Worm (Caenorhabditis elegans) whole organism, young adult: ENCODE measurements around the gene fbxc-48.

Experiments
- B0019.2 ChIP-seq: fragments of 200-800 bp; sonication (Bioruptor generic); conservative IDR thresholded peaks from 2 replicates; pipeline ENCODE4 v1.3.6; 2022; ENCODE audit warnings: missing genetic modification reagents, missing genetic modification characterization, missing compliant biosample characterization
- B0261.1 ChIP-seq: sonication (generic microtip); optimal IDR thresholded peaks from 2 replicates; lab custom pipeline; 2016; ENCODE audit warnings: mild to moderate bottlenecking, missing genetic modification characterization, moderate library complexity, missing compliant biosample characterization
- F23B12.7 ChIP-seq: sonication (generic microtip); optimal IDR thresholded peaks from 2 replicates; lab custom pipeline; 2017; ENCODE audit warnings: missing genetic modification characterization, mild to moderate bottlenecking, missing compliant biosample characterization, antibody characterized with exemption, moderate library complexity; ENCODE audit not compliant: insufficient read depth
- ama-1 ChIP-seq, 3 experiments: fragments of 150-350 bp in 1 of 3; sonication (generic microtip) in 2 of 3; optimal IDR thresholded peaks; 2 replicates each; lab custom pipeline; 2014 to 2018; ENCODE audit warnings: missing biosample characterization in 2 of 3, missing genetic modification characterization in 2 of 3, missing genetic modification reagents in 2 of 3
- cebp-1 ChIP-seq, 2 experiments: fragments of 200-800 bp in 1 of 2; sonication (Bioruptor generic) in 1 of 2; sonication (generic microtip) in 1 of 2; IDR thresholded peaks in 1 of 2; optimal IDR thresholded peaks in 1 of 2; 2 replicates each; pipeline versions ENCODE4 v1.3.6 to Lab custom; 2017 to 2022; ENCODE audit warnings: missing compliant biosample characterization in 2 of 2, missing genetic modification characterization in 2 of 2, mild to moderate bottlenecking in 1 of 2, missing genetic modification reagents in 1 of 2, moderate library complexity in 1 of 2
- chd-7 ChIP-seq: sonication (generic microtip); optimal IDR thresholded peaks from 2 replicates; lab custom pipeline; 2016; ENCODE audit warnings: mild to moderate bottlenecking, missing genetic modification characterization, moderate library complexity, missing compliant biosample characterization
- dpl-1 ChIP-seq: fragments of 150-350 bp; optimal IDR thresholded peaks from 2 replicates; lab custom pipeline; 2014; ENCODE audit warnings: missing biosample characterization, missing genetic modification reagents, missing genetic modification characterization
- lir-1 ChIP-seq: fragments of 200-800 bp; sonication (Bioruptor generic); conservative IDR thresholded peaks from 2 replicates; pipeline ENCODE4 v1.3.6; 2022; ENCODE audit warnings: missing genetic modification reagents, missing genetic modification characterization, missing compliant biosample characterization
- nhr-90 ChIP-seq: sonication (generic microtip); optimal IDR thresholded peaks from 2 replicates; lab custom pipeline; 2016; ENCODE audit warnings: missing genotype, mild to moderate bottlenecking, missing genetic modification characterization, missing compliant biosample characterization
- rcor-1 ChIP-seq: fragments of 200-800 bp; sonication (Bioruptor generic); IDR thresholded peaks from 2 replicates; pipeline ENCODE4 v1.3.6; 2022; ENCODE audit warnings: missing genetic modification reagents, missing genetic modification characterization, missing compliant biosample characterization
- unc-62 ChIP-seq: fragments of 150-350 bp; optimal IDR thresholded peaks from 2 replicates; lab custom pipeline; 2014; ENCODE audit warnings: missing biosample characterization, missing genetic modification reagents, missing genetic modification characterization
- ztf-25 ChIP-seq: fragments of 200-800 bp; sonication (Bioruptor generic); IDR thresholded peaks from 2 replicates; pipeline ENCODE4 v1.3.6; 2022; ENCODE audit warnings: missing genetic modification reagents, missing genetic modification characterization, missing compliant biosample characterization
- ztf-28 ChIP-seq: fragments of 200-800 bp; sonication (Bioruptor generic); IDR thresholded peaks from 2 replicates; pipeline ENCODE4 v1.3.6; 2022; ENCODE audit warnings: missing genetic modification reagents, missing genetic modification characterization, missing compliant biosample characterization

ce11 chrII:753469-753868 is 12.8 kb upstream of the fbxc-48 start:
- TF ChIP-seq ama-1 (optimal IDR thresholded peaks at IDR 0.05; lab: Kevin White, UChicago): no peak
- TF ChIP-seq ama-1 (GFP tag; optimal IDR thresholded peaks at IDR 0.05; lab: Kevin White, UChicago): no peak
- no peak for TF ChIP-seq cebp-1 (GFP tag; IDR thresholded peaks at IDR 0.05; lab: Robert Waterston, UW)
- TF ChIP-seq cebp-1 (tag; optimal IDR thresholded peaks at IDR 0.05; lab: Kevin White, UChicago): no peak
- no peak for TF ChIP-seq rcor-1 (GFP tag; lab: Robert Waterston, UW)
- no peak for TF ChIP-seq ztf-28 (GFP tag; lab: Robert Waterston, UW)
- TF ChIP-seq F23B12.7: no peak
- no peak for TF ChIP-seq ztf-25
- TF ChIP-seq chd-7 (tag; lab: Kevin White, UChicago): no peak
- no peak for TF ChIP-seq nhr-90 (tag; lab: Kevin White, UChicago)
- TF ChIP-seq unc-62 (GFP tag; lab: Kevin White, UChicago): no peak
- TF ChIP-seq dpl-1 (GFP tag; lab: Kevin White, UChicago): no peak
- TF ChIP-seq B0019.2 (GFP tag; lab: Robert Waterston, UW): no peak
- TF ChIP-seq lir-1 (GFP tag; lab: Robert Waterston, UW): no peak
- peak; percentile 32 for TF ChIP-seq B0261.1 (tag; lab: Kevin White, UChicago)
